Fruit fly (Drosophila melanogaster): ENCODE results near the gene Dim1.

Gene Dim1

dm6 chr2L:4442010-4442587 lies 39.0 kb downstream of the Dim1 start, which contains the start of the genes Sfp24F and CG15432:
Sfp24F (minus strand) TSS chr2L:4442060.
CG15432 (plus strand) TSS chr2L:4442320.
- TF ChIP-seq sens-2 (GFP tag; IDR thresholded peaks at IDR 0.05), result no peak
- no peak for TF ChIP-seq CG13624 (GFP tag; optimal IDR thresholded peaks at IDR 0.05)
- TF ChIP-seq pzg (GFP tag; optimal IDR thresholded peaks at IDR 0.05), result peak; percentile 56
- TF ChIP-seq Myb (GFP tag; optimal IDR thresholded peaks at IDR 0.05), result peak; percentile 94
- peak; percentile 26 for TF ChIP-seq CG10267 (tag; optimal IDR thresholded peaks at IDR 0.05)
- no peak for TF ChIP-seq Poxn (GFP tag; IDR thresholded peaks at IDR 0.05)
- peak; percentile 8 for TF ChIP-seq Ets97D (GFP tag; optimal IDR thresholded peaks at IDR 0.05)
- TF ChIP-seq Abd-B (GFP tag; optimal IDR thresholded peaks at IDR 0.05), result no peak
- peak; percentile 76 for TF ChIP-seq E2f2 (GFP tag; IDR thresholded peaks at IDR 0.05)
- no peak for TF ChIP-seq CG15011 (GFP tag; optimal IDR thresholded peaks at IDR 0.05)
- TF ChIP-seq CG34224 (GFP tag; IDR thresholded peaks at IDR 0.05; ENCODE audit: partially characterized antibody), result peak; percentile 63; the same call in 2 of the 3 replicates
- TF ChIP-seq Gug (GFP tag; IDR thresholded peaks at IDR 0.05), result no peak
- TF ChIP-seq CG6254 (GFP tag; optimal IDR thresholded peaks at IDR 0.05), result no peak
- TF ChIP-seq Dll (GFP tag; IDR thresholded peaks at IDR 0.05; ENCODE audit: partially characterized antibody), result peak; percentile 73
- peak; percentile 32 for TF ChIP-seq gfzf (GFP tag; optimal IDR thresholded peaks at IDR 0.05)
- peak; percentile 72 for TF ChIP-seq CG2116 (GFP tag; optimal IDR thresholded peaks at IDR 0.05)
- TF ChIP-seq BEAF-32 (GFP tag; optimal IDR thresholded peaks at IDR 0.05), result peak; percentile 62
- peak; percentile 43; the same call in 1 of the 3 replicates for TF ChIP-seq CG16813 (GFP tag; IDR thresholded peaks at IDR 0.05; ENCODE audit: partially characterized antibody)
- peak; percentile 59 for TF ChIP-seq Bgb (GFP tag; IDR thresholded peaks at IDR 0.05; ENCODE audit: partially characterized antibody)
- TF ChIP-seq Sry-δ (GFP tag; optimal IDR thresholded peaks at IDR 0.05), result peak; percentile 51
- TF ChIP-seq hbn (GFP tag; IDR thresholded peaks at IDR 0.05; ENCODE audit: partially characterized antibody), result peak; percentile 46
- TF ChIP-seq CHES-1-like (GFP tag; optimal IDR thresholded peaks at IDR 0.05), result peak; percentile 5
- TF ChIP-seq CG14710 (tag; optimal IDR thresholded peaks at IDR 0.05), result peak; percentile 40
- peak; percentile 55; the same call in 1 of the 2 replicates for TF ChIP-seq amos (GFP tag; IDR thresholded peaks at IDR 0.05; ENCODE audit: partially characterized antibody)
- peak; percentile 43 for TF ChIP-seq trem (tag; optimal IDR thresholded peaks at IDR 0.05)
- no peak for TF ChIP-seq bcd (GFP tag; optimal IDR thresholded peaks at IDR 0.05)
- peak; percentile 30 for TF ChIP-seq MESR4 (GFP tag; optimal IDR thresholded peaks at IDR 0.05)
- TF ChIP-seq CG12659 (GFP tag; optimal IDR thresholded peaks at IDR 0.05), result peak; percentile 8
- TF ChIP-seq CG12391 (tag; optimal IDR thresholded peaks at IDR 0.05), result no peak
- peak; percentile 39; the same call in 1 of the 2 replicates for TF ChIP-seq tna (GFP tag; IDR thresholded peaks at IDR 0.05; ENCODE audit: partially characterized antibody)
- peak; percentile 83 for TF ChIP-seq Dref (GFP tag; IDR thresholded peaks at IDR 0.05)
- TF ChIP-seq gsb-n (tag; optimal IDR thresholded peaks at IDR 0.05), result no peak
- peak; percentile 67 for TF ChIP-seq Dp (GFP tag; optimal IDR thresholded peaks at IDR 0.05)
- no peak for TF ChIP-seq CG17568 (GFP tag; optimal IDR thresholded peaks at IDR 0.05)
- TF ChIP-seq CG13287 (GFP tag; IDR thresholded peaks at IDR 0.05; ENCODE audit: partially characterized antibody), result peak; percentile 77
- TF ChIP-seq otp (GFP tag; IDR thresholded peaks at IDR 0.05), result no peak
- TF ChIP-seq bbx (GFP tag; IDR thresholded peaks at IDR 0.05; ENCODE audit: partially characterized antibody), result peak; percentile 41; the same call in 1 of the 2 replicates
- no peak for TF ChIP-seq bab2 (GFP tag; optimal IDR thresholded peaks at IDR 0.05)
- TF ChIP-seq CG6791 (GFP tag; IDR thresholded peaks at IDR 0.05; ENCODE audit: partially characterized antibody), result peak; percentile 61; the same call in 1 of the 3 replicates
- TF ChIP-seq grn (GFP tag; optimal IDR thresholded peaks at IDR 0.05), result no peak
- 0 out of 3 replicates have a peak, but pooled peaks have one; percentile 29 for TF ChIP-seq vnd (GFP tag; IDR thresholded peaks at IDR 0.05; ENCODE audit: partially characterized antibody)
- peak; percentile 73 for TF ChIP-seq HLH4C (GFP tag; IDR thresholded peaks at IDR 0.05; ENCODE audit: partially characterized antibody)
- TF ChIP-seq stwl (tag; optimal IDR thresholded peaks at IDR 0.05), result peak; percentile 83
- 0 out of 3 replicates have a peak, but pooled peaks have one; percentile 34 for TF ChIP-seq Doc3 (GFP tag; IDR thresholded peaks at IDR 0.05; ENCODE audit: partially characterized antibody)
- TF ChIP-seq Mes4 (GFP tag; optimal IDR thresholded peaks at IDR 0.05), result no peak
- 0 out of 2 replicates have a peak, but pooled peaks have one; percentile 11 for TF ChIP-seq ato (GFP tag; IDR thresholded peaks at IDR 0.05; ENCODE audit: partially characterized antibody)
- no peak for TF ChIP-seq CG12744 (GFP tag; optimal IDR thresholded peaks at IDR 0.05)

Data from whole organism, embryonic.